Fruit fly (Drosophila melanogaster): ENCODE results near the gene CG15387.
A peak's percentile ranks its signal among the peaks of the same experiment; 100 is the strongest.

The CG15387 gene

DNA sequence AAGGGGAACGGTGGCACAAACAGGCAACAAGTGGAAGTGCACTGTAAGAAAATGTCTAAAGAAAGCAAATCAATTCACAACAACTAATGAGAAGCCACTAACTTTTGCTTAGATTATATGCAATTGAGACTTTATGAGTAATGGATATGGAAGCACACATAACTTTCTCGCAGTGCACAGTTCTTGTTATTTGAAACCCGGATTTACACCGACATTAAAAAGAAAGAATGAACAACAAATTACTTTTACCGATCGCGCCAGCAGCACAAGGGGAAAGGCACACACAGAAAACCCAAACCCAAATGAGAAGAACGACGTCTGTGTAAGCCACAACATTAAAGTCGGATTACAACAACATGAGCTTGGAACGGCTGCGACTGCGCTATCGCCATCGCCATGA lies 37.0 kb downstream of the CG15387 start (continued):
- peak; percentile 19 for TF ChIP-seq Ets97D (GFP tag; optimal IDR thresholded peaks at IDR 0.05)
- TF ChIP-seq sd (tag; optimal IDR thresholded peaks at IDR 0.05): no peak
- no peak for TF ChIP-seq CG34376 (GFP tag; optimal IDR thresholded peaks at IDR 0.05)
- no peak for TF ChIP-seq pho (GFP tag; optimal IDR thresholded peaks at IDR 0.05)
- peak; percentile 10 for TF ChIP-seq nom (GFP tag; optimal IDR thresholded peaks at IDR 0.05)
- no peak for TF ChIP-seq CG14860 (GFP tag; IDR thresholded peaks at IDR 0.05; ENCODE audit: partially characterized antibody)
- no peak for TF ChIP-seq Fer2 (tag; optimal IDR thresholded peaks at IDR 0.05)
- TF ChIP-seq CoRest (tag; optimal IDR thresholded peaks at IDR 0.05): peak; percentile 68
- no peak for TF ChIP-seq bowl (GFP tag; IDR thresholded peaks at IDR 0.05)
- no peak for TF ChIP-seq luna (GFP tag; optimal IDR thresholded peaks at IDR 0.05)
- TF ChIP-seq CG12155 (GFP tag; optimal IDR thresholded peaks at IDR 0.05): peak; percentile 18
- peak; percentile 60 for TF ChIP-seq CG30403 (GFP tag; optimal IDR thresholded peaks at IDR 0.05)
- TF ChIP-seq CG17359 (tag; optimal IDR thresholded peaks at IDR 0.05): peak; percentile 62
- peak; percentile 14 for TF ChIP-seq CG31365 (tag; optimal IDR thresholded peaks at IDR 0.05)
- no peak for TF ChIP-seq Gsc (GFP tag; IDR thresholded peaks at IDR 0.05)
- no peak for TF ChIP-seq so (GFP tag; IDR thresholded peaks at IDR 0.05)
- TF ChIP-seq CG15696 (tag; optimal IDR thresholded peaks at IDR 0.05): peak; percentile 68
- TF ChIP-seq Hr39 (optimal IDR thresholded peaks at IDR 0.05): no peak
- TF ChIP-seq Abd-B (GFP tag; optimal IDR thresholded peaks at IDR 0.05): peak; percentile 54
- TF ChIP-seq Spps (tag; optimal IDR thresholded peaks at IDR 0.05): peak; percentile 89
- TF ChIP-seq CG11093 (GFP tag; IDR thresholded peaks at IDR 0.05): 0 out of 3 replicates have a peak, but pooled peaks have one; percentile 39
- no peak for TF ChIP-seq HLH4C (GFP tag; IDR thresholded peaks at IDR 0.05; ENCODE audit: partially characterized antibody)
- TF ChIP-seq CG10366 (GFP tag; IDR thresholded peaks at IDR 0.05): peak; percentile 37; the same call in 1 of the 2 replicates
- peak; percentile 51 for TF ChIP-seq zen (tag; optimal IDR thresholded peaks at IDR 0.05)
- TF ChIP-seq Sry-δ (GFP tag; optimal IDR thresholded peaks at IDR 0.05): peak; percentile 15
- no peak for TF ChIP-seq Oaz (GFP tag; IDR thresholded peaks at IDR 0.05)
- TF ChIP-seq B-H2 (GFP tag; optimal IDR thresholded peaks at IDR 0.05): no peak
- no peak for TF ChIP-seq knrl (GFP tag; IDR thresholded peaks at IDR 0.05; ENCODE audit: partially characterized antibody)
- peak; percentile 22 for TF ChIP-seq CG30020 (tag; optimal IDR thresholded peaks at IDR 0.05)
- peak; percentile 32 for TF ChIP-seq kah (GFP tag; optimal IDR thresholded peaks at IDR 0.05)
- no peak for TF ChIP-seq Doc3 (GFP tag; IDR thresholded peaks at IDR 0.05; ENCODE audit: partially characterized antibody)
- TF ChIP-seq pzg (GFP tag; optimal IDR thresholded peaks at IDR 0.05): no peak
- peak; percentile 64; the same call in 1 of the 2 replicates for TF ChIP-seq CG4404 (GFP tag; IDR thresholded peaks at IDR 0.05)
- TF ChIP-seq Atf-2 (GFP tag; optimal IDR thresholded peaks at IDR 0.05): peak; percentile 70
- TF ChIP-seq MTF-1 (GFP tag; optimal IDR thresholded peaks at IDR 0.05; ENCODE audit: borderline replicate concordance): peak; percentile 64
- no peak for TF ChIP-seq CG3995 (GFP tag; optimal IDR thresholded peaks at IDR 0.05)
- TF ChIP-seq pnt (GFP tag; optimal IDR thresholded peaks at IDR 0.05): peak; percentile 66
- TF ChIP-seq CG4854 (GFP tag; optimal IDR thresholded peaks at IDR 0.05): no peak
- TF ChIP-seq cato (GFP tag; optimal IDR thresholded peaks at IDR 0.05; ENCODE audit: borderline replicate concordance): peak; percentile 24
- no peak for TF ChIP-seq Kr (GFP tag; optimal IDR thresholded peaks at IDR 0.05)
- peak; percentile 56 for TF ChIP-seq Hr3 (GFP tag; optimal IDR thresholded peaks at IDR 0.05)
- 0 out of 2 replicates have a peak, but pooled peaks have one; percentile 23 for TF ChIP-seq CG3847 (GFP tag; IDR thresholded peaks at IDR 0.05)
- peak; percentile 28 to 68 for TF ChIP-seq dpn (GFP tag; optimal IDR thresholded peaks at IDR 0.05)
- TF ChIP-seq ind (GFP tag; optimal IDR thresholded peaks at IDR 0.05): peak; percentile 40
- no peak for TF ChIP-seq Jarid2 (GFP tag; optimal IDR thresholded peaks at IDR 0.05)
- peak; percentile 44 for TF ChIP-seq CG12219 (GFP tag; optimal IDR thresholded peaks at IDR 0.05)
- TF ChIP-seq trh (GFP tag; optimal IDR thresholded peaks at IDR 0.05): no peak
- TF ChIP-seq CG7745 (tag; optimal IDR thresholded peaks at IDR 0.05): no peak
- TF ChIP-seq Sox100B (GFP tag; optimal IDR thresholded peaks at IDR 0.05): peak; percentile 53
- peak; percentile 42; the same call in 1 of the 2 replicates for TF ChIP-seq peb (GFP tag; IDR thresholded peaks at IDR 0.05)
- TF ChIP-seq CG31441 (GFP tag; IDR thresholded peaks at IDR 0.05): peak; percentile 67

All from whole organism, embryonic.